Worm (Caenorhabditis elegans) whole organism, young adult: ENCODE measurements around the gene tag-321.

Experiments used
- C06A6.2 ChIP-seq: fragments of 200-800 bp; sonication (Bioruptor generic); conservative IDR thresholded peaks from 2 replicates; pipeline ENCODE4 v1.3.6; 2022; ENCODE audit warnings: missing genetic modification characterization, missing compliant biosample characterization
- chd-7 ChIP-seq: sonication (generic microtip); optimal IDR thresholded peaks from 2 replicates; lab custom pipeline; 2016; ENCODE audit warnings: mild to moderate bottlenecking, missing genetic modification characterization, moderate library complexity, missing compliant biosample characterization
- nfya-2 ChIP-seq: fragments of 200-800 bp; sonication (Bioruptor generic); IDR thresholded peaks from 2 replicates; pipeline ENCODE4 v1.3.6; 2022; ENCODE audit warnings: missing genetic modification reagents, missing genetic modification characterization, missing compliant biosample characterization
- snpc-4 ChIP-seq, 5 experiments: fragments of 150-350 bp in 1 of 5; sonication (generic microtip) in 4 of 5; optimal IDR thresholded peaks; 2 replicates each; lab custom pipeline; 2014 to 2018; ENCODE audit warnings: missing genetic modification characterization in 5 of 5, missing biosample characterization in 3 of 5, antibody characterized with exemption in 2 of 5, mild to moderate bottlenecking in 2 of 5, missing compliant biosample characterization in 2 of 5, missing genotype in 2 of 5, moderate library complexity in 2 of 5, missing genetic modification reagents in 1 of 5
- unc-130 ChIP-seq: sonication (generic microtip); optimal IDR thresholded peaks from 2 replicates; lab custom pipeline; 2016; ENCODE audit warnings: missing genetic modification reagents, missing genetic modification characterization, missing compliant biosample characterization

DNA sequence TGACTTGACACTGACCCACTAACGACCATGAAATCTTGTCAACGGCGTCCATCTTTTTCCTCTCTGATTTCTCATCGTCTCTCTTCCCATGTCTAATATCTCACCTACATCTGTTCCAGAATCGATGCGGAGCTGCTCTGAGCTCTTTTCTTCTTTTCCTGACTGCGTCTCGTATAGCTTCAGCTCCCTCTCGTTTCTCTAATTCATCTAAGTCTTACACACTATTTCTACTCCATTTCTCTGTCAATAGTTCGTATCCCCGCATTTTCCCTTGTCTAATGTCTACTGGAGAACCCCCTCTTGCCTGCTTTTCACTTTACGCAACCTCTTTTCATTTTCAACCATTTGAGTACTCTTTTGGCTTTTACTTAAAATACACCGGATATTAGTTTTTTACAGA, 34.2 kb upstream of the tag-321 start, which contains the start of gene ric-3:
- TF ChIP-seq C06A6.2 (GFP tag; lab: Robert Waterston, UW) (no peak), snpc-4 (GFP tag; optimal IDR thresholded peaks at IDR 0.05; lab: Kevin White, UChicago) (no peak), snpc-4 (tag; optimal IDR thresholded peaks at IDR 0.05; lab: Kevin White, UChicago) (no peak), chd-7 (no peak), unc-130 (no peak), nfya-2 (no peak)
